Worm (Caenorhabditis elegans): Measurements from ENCODE around the gene srw-145.

Gene srw-145

DNA sequence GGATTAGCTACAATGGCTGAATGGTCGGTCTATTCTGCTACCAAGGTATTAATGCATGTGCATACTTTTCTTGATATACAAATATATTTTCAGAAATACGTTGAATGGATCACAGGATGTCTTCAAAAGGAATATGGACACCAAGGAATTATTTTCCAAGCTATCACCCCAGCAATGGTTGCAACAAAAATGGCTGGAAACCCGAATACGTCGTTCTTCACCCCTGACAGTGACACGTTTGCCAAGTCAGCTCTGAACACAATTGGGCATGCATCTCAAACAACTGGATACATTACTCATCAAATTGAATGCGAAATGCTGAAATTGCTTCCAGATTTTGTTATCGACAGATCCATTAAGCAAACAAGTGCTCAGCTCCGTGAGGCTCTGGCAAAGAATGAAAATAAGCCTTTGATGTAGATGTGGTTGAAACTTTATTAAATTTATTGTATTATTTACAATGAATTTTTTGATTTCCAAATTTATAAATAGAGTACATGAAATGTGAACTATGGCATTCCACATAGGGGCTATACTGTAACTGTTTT lies 29.3 kb upstream of the srw-145 start (continued):
- peak; percentile 92 for TF ChIP-seq F52B5.7 (tag; optimal IDR thresholded peaks at IDR 0.05)
- no peak for TF ChIP-seq dpff-1 (tag; optimal IDR thresholded peaks at IDR 0.05)
- TF ChIP-seq ztf-28 (GFP tag; IDR thresholded peaks at IDR 0.05): 0 out of 2 replicates have a peak, but pooled peaks have one; percentile 75
- peak; percentile 88 for TF ChIP-seq somi-1 (GFP tag; optimal IDR thresholded peaks at IDR 0.05)
- 0 out of 2 replicates have a peak, but pooled peaks have one; percentile 16 for TF ChIP-seq attf-3 (GFP tag; conservative IDR thresholded peaks at IDR 0.05)
- peak; percentile 65 for TF ChIP-seq F10E7.11 (tag; optimal IDR thresholded peaks at IDR 0.05)
- peak; percentile 41 for TF ChIP-seq ceh-27 (GFP tag; optimal IDR thresholded peaks at IDR 0.05)
- TF ChIP-seq let-607 (tag; optimal IDR thresholded peaks at IDR 0.05): peak; percentile 4 to 34
- TF ChIP-seq nfyb-1 (GFP tag; IDR thresholded peaks at IDR 0.05): peak; percentile 95
- 0 out of 2 replicates have a peak, but pooled peaks have one; percentile 69 for TF ChIP-seq lag-1 (GFP tag; IDR thresholded peaks at IDR 0.05)
- peak; percentile 61; the same call in 1 of the 2 replicates for TF ChIP-seq pbrm-1 (GFP tag; IDR thresholded peaks at IDR 0.05)
- TF ChIP-seq fkh-3 (tag; optimal IDR thresholded peaks at IDR 0.05): no peak
- TF ChIP-seq lin-35 (GFP tag; optimal IDR thresholded peaks at IDR 0.05): peak in 1 of 3 experiments; percentile 55
- peak; percentile 71 for TF ChIP-seq tbp1 (GFP tag; optimal IDR thresholded peaks at IDR 0.05)
- no peak for TF ChIP-seq nfya-2 (GFP tag; IDR thresholded peaks at IDR 0.05)
- no peak for TF ChIP-seq snpc-4 (GFP tag; optimal IDR thresholded peaks at IDR 0.05)
- peak in 1 of 4 experiments; percentile 34 for TF ChIP-seq snpc-4 (tag; optimal IDR thresholded peaks at IDR 0.05)
- TF ChIP-seq zfh-2 (GFP tag; conservative IDR thresholded peaks at IDR 0.05): no peak
- peak; percentile 96 for TF ChIP-seq B0336.3 (GFP tag; IDR thresholded peaks at IDR 0.05)
- no peak for TF ChIP-seq egrh-3 (GFP tag; IDR thresholded peaks at IDR 0.05)
- peak; percentile 77 for TF ChIP-seq cebp-1 (GFP tag; IDR thresholded peaks at IDR 0.05)
- TF ChIP-seq cebp-1 (tag; optimal IDR thresholded peaks at IDR 0.05): peak; percentile 94
- TF ChIP-seq ama-1 (optimal IDR thresholded peaks at IDR 0.05): peak; percentile 91
- TF ChIP-seq ama-1 (GFP tag; optimal IDR thresholded peaks at IDR 0.05): no peak
- peak; percentile 22; the same call in 1 of the 2 replicates for TF ChIP-seq sea-2 (GFP tag; IDR thresholded peaks at IDR 0.05)
- TF ChIP-seq aptf-2 (GFP tag; conservative IDR thresholded peaks at IDR 0.05): no peak
- no peak; the same call in none of the 2 replicates for TF ChIP-seq F33H1.4 (GFP tag; IDR thresholded peaks at IDR 0.05)
- TF ChIP-seq F37B4.10 (GFP tag; IDR thresholded peaks at IDR 0.05): peak; percentile 93; the same call in 1 of the 2 replicates

DNA sequence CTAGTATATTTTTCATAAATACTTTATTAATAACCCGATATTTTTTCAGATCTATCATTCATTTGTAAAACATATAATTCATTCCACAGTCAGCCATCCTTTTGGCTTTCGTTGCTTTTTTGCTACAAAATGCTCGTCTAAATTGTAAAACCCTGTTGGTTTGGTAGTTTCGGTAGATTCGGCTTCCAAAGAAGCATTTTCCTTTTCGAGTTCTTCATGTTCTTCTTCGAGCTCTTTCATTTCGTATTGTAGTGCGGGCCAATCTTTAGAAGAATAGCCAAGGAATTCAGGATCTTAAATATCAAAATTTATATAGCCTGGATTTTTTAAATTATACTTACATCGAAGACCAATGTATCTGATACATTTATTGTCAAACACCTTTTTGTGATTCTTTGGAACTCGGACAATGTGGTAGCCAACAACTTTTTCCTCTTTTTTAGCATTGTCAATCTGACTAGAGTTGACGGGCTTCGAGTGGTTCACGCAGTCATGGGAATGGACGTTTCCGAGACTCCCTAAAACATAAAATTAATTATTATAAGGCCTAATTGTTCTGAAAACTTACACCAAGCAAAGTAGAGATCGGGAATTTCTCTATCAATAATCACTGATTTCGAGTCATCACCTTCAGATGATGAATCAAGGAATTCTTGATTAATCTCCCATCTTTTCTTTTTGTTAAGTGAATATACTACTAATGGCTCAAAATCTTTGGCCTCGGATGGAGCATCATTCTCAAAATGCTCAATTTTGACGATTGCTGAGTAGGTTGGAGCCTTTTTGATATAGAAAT lies 28.6 kb upstream of the srw-145 start:
- TF ChIP-seq ceh-27 (GFP tag; optimal IDR thresholded peaks at IDR 0.05) (no peak), tbp1 (GFP tag; optimal IDR thresholded peaks at IDR 0.05) (no peak), C17E4.6 (GFP tag; IDR thresholded peaks at IDR 0.05) (no peak), madf-6 (GFP tag; IDR thresholded peaks at IDR 0.05) (no peak), snpc-1.3 (tag; optimal IDR thresholded peaks at IDR 0.05; ENCODE audit: insufficient read depth) (no peak), hlh-12 (tag; optimal IDR thresholded peaks at IDR 0.05) (no peak), aptf-2 (GFP tag; conservative IDR thresholded peaks at IDR 0.05) (0 out of 2 replicates have a peak, but pooled peaks have one; percentile 5), pha-4 (tag; optimal IDR thresholded peaks at IDR 0.05) (no peak), B0261.1 (tag; optimal IDR thresholded peaks at IDR 0.05) (no peak), T26A5.8 (tag; optimal IDR thresholded peaks at IDR 0.05) (no peak), dpff-1 (tag; optimal IDR thresholded peaks at IDR 0.05) (no peak), mel-28 (tag; optimal IDR thresholded peaks at IDR 0.05; ENCODE audit: borderline replicate concordance) (no peak), nfya-2 (GFP tag; IDR thresholded peaks at IDR 0.05) (no peak), Y56A3A.18 (GFP tag; IDR thresholded peaks at IDR 0.05) (peak; percentile 7; the same call in 1 of the 2 replicates), B0336.3 (GFP tag; IDR thresholded peaks at IDR 0.05) (peak; percentile 15), snpc-3.4 (tag; optimal IDR thresholded peaks at IDR 0.05) (no peak), fkh-3 (tag; optimal IDR thresholded peaks at IDR 0.05) (no peak), tbx-9 (tag; optimal IDR thresholded peaks at IDR 0.05; ENCODE audit: borderline replicate concordance) (no peak), ztf-28 (GFP tag; IDR thresholded peaks at IDR 0.05) (peak; percentile 33; the same call in 1 of the 2 replicates), ztf-18 (tag; optimal IDR thresholded peaks at IDR 0.05) (no peak), F39B2.1 (GFP tag; IDR thresholded peaks at IDR 0.05) (no peak), nhr-27 (tag; optimal IDR thresholded peaks at IDR 0.05) (no peak), zfh-2 (GFP tag; conservative IDR thresholded peaks at IDR 0.05) (no peak), attf-6 (GFP tag; IDR thresholded peaks at IDR 0.05) (no peak; the same call in 1 of the 2 replicates), snpc-1.1 (tag; optimal IDR thresholded peaks at IDR 0.05; ENCODE audit: insufficient read depth) (no peak)
